Worm (Caenorhabditis elegans): ENCODE data around the gene thoc-2.
A peak's percentile ranks its signal among the peaks of the same experiment; 100 is the strongest.

Gene thoc-2

DNA sequence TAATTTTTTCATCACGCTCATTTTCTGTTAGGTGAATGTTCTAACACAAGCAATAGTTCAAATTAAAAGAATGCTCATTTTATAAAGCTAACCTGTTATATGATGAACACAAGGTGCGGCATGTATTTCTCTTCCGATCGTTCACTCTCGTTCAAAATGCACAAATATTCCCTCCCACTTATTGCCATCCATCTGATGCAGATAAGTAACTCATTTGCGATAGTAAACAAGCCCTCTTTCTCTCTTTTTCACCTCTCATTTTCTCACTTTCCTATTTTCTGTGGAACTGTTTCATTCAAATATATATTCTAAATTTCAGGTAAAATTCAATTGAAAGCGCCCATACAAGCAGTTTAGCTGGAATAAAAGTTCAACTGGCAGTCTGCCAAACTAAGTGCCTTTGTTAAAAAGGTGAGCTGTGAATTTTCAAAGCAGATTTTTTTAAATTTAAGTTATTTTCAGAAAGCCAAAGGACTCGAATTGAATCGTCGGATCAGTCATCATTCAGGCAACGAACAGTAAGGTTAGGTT is 21.8 kb upstream of the thoc-2 start, which contains the start of the genes trmt-10C.2 and C56G2.22:
Gene trmt-10C.2, plus strand, starts transcription at position 314 of the 531 bp plus-strand sequence.
Gene C56G2.22, plus strand, starts transcription at position 481 of the 531 bp plus-strand sequence.
- TF ChIP-seq aha-1 (tag), result peak; percentile 2
- no peak for TF ChIP-seq pha-4 (GFP tag; IDR thresholded peaks at IDR 0.05)
- peak; percentile 8 for TF ChIP-seq pha-4 (tag; optimal IDR thresholded peaks at IDR 0.05)
- TF ChIP-seq daf-16 (GFP tag; optimal IDR thresholded peaks at IDR 0.05), result no peak
- peak; percentile 87 for TF ChIP-seq daf-16 (tag; optimal IDR thresholded peaks at IDR 0.05)
- TF ChIP-seq egl-43 (GFP tag; IDR thresholded peaks at IDR 0.05), result no peak
- no peak for TF ChIP-seq ZK337.2 (GFP tag; IDR thresholded peaks at IDR 0.05)
- TF ChIP-seq lin-13 (GFP tag; optimal IDR thresholded peaks at IDR 0.05), result no peak
- TF ChIP-seq Y5F2A.4 (GFP tag; optimal IDR thresholded peaks at IDR 0.05), result no peak
- TF ChIP-seq mdt-29 (GFP tag; IDR thresholded peaks at IDR 0.05), result no peak
- TF ChIP-seq dpl-1 (GFP tag; optimal IDR thresholded peaks at IDR 0.05), result no peak
- TF ChIP-seq dve-1 (tag; optimal IDR thresholded peaks at IDR 0.05; ENCODE audit: insufficient read depth), result no peak
- TF ChIP-seq saeg-2 (GFP tag; IDR thresholded peaks at IDR 0.05), result no peak
- TF ChIP-seq nhr-28 (tag; optimal IDR thresholded peaks at IDR 0.05), result no peak
- no peak for TF ChIP-seq arid-1 (GFP tag; conservative IDR thresholded peaks at IDR 0.05)
- no peak for TF ChIP-seq nhr-25 (tag; optimal IDR thresholded peaks at IDR 0.05; ENCODE audit: borderline replicate concordance, insufficient read depth)
- TF ChIP-seq dmd-9 (GFP tag; IDR thresholded peaks at IDR 0.05), result no peak
- TF ChIP-seq unc-62 (GFP tag; optimal IDR thresholded peaks at IDR 0.05 in 1 of 2), result no peak
- TF ChIP-seq unc-62 (tag; optimal IDR thresholded peaks at IDR 0.05), result no peak
- TF ChIP-seq madf-5 (GFP tag; IDR thresholded peaks at IDR 0.05), result no peak

DNA sequence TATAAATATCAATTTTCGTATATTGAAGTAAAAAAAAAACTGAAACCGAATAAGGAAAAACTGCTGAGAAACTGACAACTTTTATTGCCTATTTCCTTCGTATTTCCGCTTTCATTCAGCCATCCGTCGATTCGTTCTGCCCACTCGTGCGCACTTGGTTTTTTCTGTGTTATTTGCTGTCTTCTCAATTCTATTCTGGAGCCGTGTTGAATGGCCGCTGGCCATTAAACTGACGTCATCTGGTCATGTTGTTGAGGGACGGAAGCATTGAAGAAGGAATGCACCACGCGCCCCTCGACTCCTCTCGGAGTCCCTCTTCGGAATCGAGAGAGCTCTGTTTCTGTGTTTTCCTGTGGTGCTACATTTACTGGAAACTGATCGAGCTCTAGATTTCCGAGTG is 19.3 kb upstream of the thoc-2 start:
- TF ChIP-seq unc-130 (GFP tag; optimal IDR thresholded peaks at IDR 0.05) (no peak), fos-1 (tag; optimal IDR thresholded peaks at IDR 0.05) (no peak), F44E2.7 (GFP tag; IDR thresholded peaks at IDR 0.05) (no peak), arid-1 (GFP tag; conservative IDR thresholded peaks at IDR 0.05) (no peak), mes-2 (tag; optimal IDR thresholded peaks at IDR 0.05; ENCODE audit: poor library complexity, severe bottlenecking) (no peak), hlh-30 (tag; optimal IDR thresholded peaks at IDR 0.05; ENCODE audit: insufficient read depth) (peak; percentile 77), nhr-102 (tag; optimal IDR thresholded peaks at IDR 0.05) (no peak), skn-1 (tag; optimal IDR thresholded peaks at IDR 0.05) (no peak), F26F4.8 (GFP tag; conservative IDR thresholded peaks at IDR 0.05) (no peak), hlh-11 (tag; optimal IDR thresholded peaks at IDR 0.05) (no peak), mdt-29 (GFP tag; IDR thresholded peaks at IDR 0.05) (no peak), mep-1 (tag; optimal IDR thresholded peaks at IDR 0.05) (peak; percentile 16), vab-7 (GFP tag; IDR thresholded peaks at IDR 0.05) (no peak), hif-1 (tag; optimal IDR thresholded peaks at IDR 0.05) (peak in 1 of 2 experiments; percentile 19), dmd-9 (GFP tag; IDR thresholded peaks at IDR 0.05) (no peak), lir-3 (tag; optimal IDR thresholded peaks at IDR 0.05) (no peak), tra-1 (GFP tag; IDR thresholded peaks at IDR 0.05) (no peak), aha-1 (tag) (peak; percentile 88), duxl-1 (tag; optimal IDR thresholded peaks at IDR 0.05; ENCODE audit: poor library complexity) (no peak), nhr-11 (tag; optimal IDR thresholded peaks at IDR 0.05) (no peak), zip-2 (tag; optimal IDR thresholded peaks at IDR 0.05) (no peak), ceh-32 (tag; optimal IDR thresholded peaks at IDR 0.05; ENCODE audit: poor library complexity) (no peak), ceh-28 (tag; optimal IDR thresholded peaks at IDR 0.05) (no peak), lin-15B (tag; optimal IDR thresholded peaks at IDR 0.05) (no peak), nhr-48 (tag; optimal IDR thresholded peaks at IDR 0.05) (peak; percentile 5), zfp-2 (tag; optimal IDR thresholded peaks at IDR 0.05) (no peak), R02D3.7 (tag; optimal IDR thresholded peaks at IDR 0.05) (no peak), lin-1 (GFP tag; IDR thresholded peaks at IDR 0.05) (no peak), ztf-11 (tag; optimal IDR thresholded peaks at IDR 0.05) (no peak), daf-16 (GFP tag; optimal IDR thresholded peaks at IDR 0.05) (no peak), daf-16 (tag; optimal IDR thresholded peaks at IDR 0.05) (no peak), pqm-1 (tag; optimal IDR thresholded peaks at IDR 0.05) (no peak), Y5F2A.4 (GFP tag; optimal IDR thresholded peaks at IDR 0.05) (no peak), hmg-1.1 (GFP tag; IDR thresholded peaks at IDR 0.05) (0 out of 2 replicates have a peak, but pooled peaks have one; percentile 16), lim-7 (GFP tag; IDR thresholded peaks at IDR 0.05) (no peak), snpc-4 (tag; optimal IDR thresholded peaks at IDR 0.05) (no peak), ceh-62 (tag; optimal IDR thresholded peaks at IDR 0.05) (no peak)

Measured in whole organism, L4 larva.